Worm (Caenorhabditis elegans) whole organism, L3 larva: ENCODE data around the gene F47B8.18.

Experiments
- ZK546.5 ChIP-seq: sonication (generic microtip); optimal IDR thresholded peaks from 2 replicates; lab custom pipeline; 2017; ENCODE audit warnings: missing biosample characterization, missing genetic modification characterization
- aly-2 ChIP-seq: fragments of 150-350 bp; optimal IDR thresholded peaks from 2 replicates; lab custom pipeline; 2014; ENCODE audit warnings: missing biosample characterization, missing genetic modification characterization
- ama-1 ChIP-seq: fragments of 150-350 bp; optimal IDR thresholded peaks from 2 replicates; lab custom pipeline; 2018
- ceh-16 ChIP-seq: sonication (generic microtip); optimal IDR thresholded peaks from 2 replicates; lab custom pipeline; 2017; ENCODE audit warnings: missing biosample characterization, missing genetic modification characterization
- ceh-82 ChIP-seq: fragments of 150-350 bp; optimal IDR thresholded peaks from 2 replicates; lab custom pipeline; 2014; ENCODE audit warnings: missing biosample characterization, missing genetic modification characterization
- ceh-9 ChIP-seq: sonication (generic microtip); optimal IDR thresholded peaks from 2 replicates; lab custom pipeline; 2018; ENCODE audit warnings: missing biosample characterization, missing genetic modification characterization
- egl-27 ChIP-seq: sonication (generic microtip); optimal IDR thresholded peaks from 4 replicates; lab custom pipeline; 2017; ENCODE audit warnings: missing biosample characterization, missing genetic modification reagents, missing genetic modification characterization
- elt-2 ChIP-seq: sonication (generic microtip); optimal IDR thresholded peaks from 2 replicates; lab custom pipeline; 2016; ENCODE audit warnings: missing genetic modification reagents, mild to moderate bottlenecking, missing genetic modification characterization, missing compliant biosample characterization
- elt-3 ChIP-seq, 3 experiments: fragments of 150-350 bp in 1 of 3; sonication (generic microtip) in 2 of 3; optimal IDR thresholded peaks; 2 replicates in 2 of 3; 4 replicates in 1 of 3; lab custom pipeline; 2014 to 2017; ENCODE audit warnings: missing biosample characterization in 3 of 3, missing genetic modification characterization in 3 of 3
- fkh-10 ChIP-seq: sonication (generic microtip); optimal IDR thresholded peaks from 2 replicates; lab custom pipeline; 2017; ENCODE audit warnings: missing biosample characterization, missing genetic modification reagents, missing genetic modification characterization
- fkh-2 ChIP-seq: fragments of 150-350 bp; optimal IDR thresholded peaks from 2 replicates; lab custom pipeline; 2014; ENCODE audit warnings: missing biosample characterization, missing genetic modification reagents, missing genetic modification characterization
- fos-1 ChIP-seq: fragments of 150-350 bp; optimal IDR thresholded peaks from 2 replicates; lab custom pipeline; 2014; ENCODE audit warnings: missing biosample characterization, missing genetic modification characterization
- hmg-11 ChIP-seq: sonication (generic microtip); optimal IDR thresholded peaks from 2 replicates; lab custom pipeline; 2016; ENCODE audit warnings: missing genetic modification characterization, missing compliant biosample characterization
- jun-1 ChIP-seq: fragments of 150-350 bp; optimal IDR thresholded peaks from 2 replicates; lab custom pipeline; 2014; ENCODE audit warnings: missing biosample characterization, missing genetic modification reagents, missing genetic modification characterization
- lin-15B ChIP-seq: fragments of 150-350 bp; optimal IDR thresholded peaks from 2 replicates; lab custom pipeline; 2014; ENCODE audit warnings: missing biosample characterization, missing genetic modification characterization
- lin-39 ChIP-seq: fragments of 150-350 bp; optimal IDR thresholded peaks from 2 replicates; lab custom pipeline; 2018; ENCODE audit warnings: missing biosample characterization, missing genetic modification reagents, missing genetic modification characterization
- lsy-12 ChIP-seq: sonication (generic microtip); optimal IDR thresholded peaks from 2 replicates; lab custom pipeline; 2016; ENCODE audit warnings: mild to moderate bottlenecking, missing genetic modification characterization, missing compliant biosample characterization
- mml-1 ChIP-seq: fragments of 150-350 bp; sonication (generic microtip); optimal IDR thresholded peaks from 3 replicates; lab custom pipeline; 2014; ENCODE audit warnings: missing biosample characterization, missing genetic modification characterization
- nfya-1 ChIP-seq: sonication (generic microtip); optimal IDR thresholded peaks from 2 replicates; lab custom pipeline; 2017; ENCODE audit warnings: missing genetic modification characterization, mild to moderate bottlenecking, missing compliant biosample characterization, antibody characterized with exemption, moderate library complexity; ENCODE audit not compliant: insufficient read depth
- nhr-12 ChIP-seq: fragments of 150-350 bp; optimal IDR thresholded peaks from 2 replicates; lab custom pipeline; 2014; ENCODE audit warnings: missing biosample characterization, missing genetic modification characterization
- nhr-23 ChIP-seq: fragments of 150-350 bp; optimal IDR thresholded peaks from 2 replicates; lab custom pipeline; 2014; ENCODE audit warnings: missing biosample characterization, missing genetic modification reagents, missing genetic modification characterization
- nhr-25 ChIP-seq: sonication (generic microtip); optimal IDR thresholded peaks from 2 replicates; lab custom pipeline; 2017; ENCODE audit warnings: missing biosample characterization, missing genetic modification characterization
- nhr-43 ChIP-seq: sonication (generic microtip); optimal IDR thresholded peaks from 2 replicates; lab custom pipeline; 2016; ENCODE audit warnings: mild to moderate bottlenecking, missing genetic modification characterization, missing compliant biosample characterization; ENCODE audit not compliant: poor library complexity, severe bottlenecking
- nhr-76 ChIP-seq: fragments of 150-350 bp; sonication (generic microtip); optimal IDR thresholded peaks from 5 replicates; lab custom pipeline; 2014; ENCODE audit warnings: missing biosample characterization, missing genetic modification characterization
- nhr-77 ChIP-seq: fragments of 150-350 bp; optimal IDR thresholded peaks from 2 replicates; lab custom pipeline; 2014; ENCODE audit warnings: missing biosample characterization, missing genetic modification characterization
- pha-4 ChIP-seq: fragments of 150-350 bp; optimal IDR thresholded peaks from 2 replicates; lab custom pipeline; 2014; ENCODE audit warnings: missing biosample characterization, missing genetic modification reagents, missing genetic modification characterization
- pqm-1 ChIP-seq: fragments of 150-350 bp; optimal IDR thresholded peaks from 2 replicates; lab custom pipeline; 2017; ENCODE audit warnings: missing biosample characterization, missing genetic modification characterization, inconsistent platforms
- sea-2 ChIP-seq: fragments of 150-350 bp; sonication (generic microtip); optimal IDR thresholded peaks from 4 replicates; lab custom pipeline; 2014; ENCODE audit warnings: missing biosample characterization, missing genetic modification reagents, missing genetic modification characterization
- skn-1 ChIP-seq: fragments of 150-350 bp; optimal IDR thresholded peaks from 2 replicates; lab custom pipeline; 2014; ENCODE audit warnings: missing biosample characterization, missing genetic modification characterization
- snpc-4 ChIP-seq: fragments of 150-350 bp; optimal IDR thresholded peaks from 2 replicates; lab custom pipeline; 2014; ENCODE audit warnings: missing biosample characterization, missing genetic modification characterization
- tbx-2 ChIP-seq: sonication (generic microtip); optimal IDR thresholded peaks from 2 replicates; lab custom pipeline; 2016; ENCODE audit warnings: mild to moderate bottlenecking, missing genetic modification characterization, missing compliant biosample characterization
- unc-62 ChIP-seq: fragments of 150-350 bp; sonication (generic microtip); optimal IDR thresholded peaks from 4 replicates; lab custom pipeline; 2014; ENCODE audit warnings: missing biosample characterization, missing genetic modification reagents, missing genetic modification characterization
- zag-1 ChIP-seq: fragments of 150-350 bp; optimal IDR thresholded peaks from 2 replicates; lab custom pipeline; 2014; ENCODE audit warnings: missing biosample characterization, missing genetic modification characterization
- ztf-11 ChIP-seq: fragments of 150-350 bp; optimal IDR thresholded peaks from 2 replicates; lab custom pipeline; 2014; ENCODE audit warnings: missing biosample characterization, missing genetic modification characterization
- ztf-4 ChIP-seq: fragments of 150-350 bp; optimal IDR thresholded peaks from 2 replicates; lab custom pipeline; 2014; ENCODE audit warnings: missing biosample characterization, missing genetic modification characterization

Gene F47B8.18

DNA sequence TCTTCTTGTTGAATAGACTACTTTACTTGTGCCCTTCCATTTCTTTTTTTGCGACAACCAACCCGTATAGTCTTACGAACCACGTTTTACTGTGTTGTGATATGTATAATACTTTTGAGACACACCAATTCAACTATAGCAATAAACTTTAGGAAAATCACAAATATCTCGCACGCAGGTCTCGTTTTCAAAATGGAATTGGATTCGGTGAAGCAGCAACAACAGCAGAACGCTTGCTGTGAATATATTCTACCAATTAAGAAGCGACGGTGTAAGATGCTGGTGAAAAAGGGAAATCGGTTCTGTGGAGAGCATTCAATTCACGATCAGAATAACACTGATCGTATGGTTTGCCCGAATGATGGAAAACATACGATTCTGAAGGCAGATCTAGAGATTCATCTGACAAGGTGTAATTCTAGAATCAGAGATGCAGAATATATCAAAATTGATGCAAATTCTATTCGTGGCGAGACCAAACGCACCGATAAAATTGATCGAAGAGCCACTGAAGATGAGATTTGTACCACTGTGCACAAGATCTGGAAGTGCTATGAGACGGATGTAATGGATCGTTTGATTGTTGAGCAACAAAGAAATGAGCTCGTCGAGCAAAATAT lies 29.1 kb upstream of the F47B8.18 start, which contains the start of gene Y49A3A.3:
Gene Y49A3A.3 (plus strand): TSS at position 153 of the 620 bp plus-strand sequence.
- no peak for TF ChIP-seq pha-4 (tag; lab: Kevin White, UChicago)
- peak; percentile 66 for TF ChIP-seq ama-1 (lab: Kevin White, UChicago)
- TF ChIP-seq sea-2 (GFP tag; lab: Kevin White, UChicago): no peak
- TF ChIP-seq ztf-11 (tag; lab: Kevin White, UChicago): no peak
- TF ChIP-seq tbx-2 (tag; lab: Kevin White, UChicago): peak; percentile 53
- TF ChIP-seq elt-2 (tag; lab: Kevin White, UChicago): peak; percentile 48
- TF ChIP-seq aly-2 (tag; lab: Kevin White, UChicago): peak; percentile 95
- no peak for TF ChIP-seq egl-27 (tag; lab: Kevin White, UChicago)
- TF ChIP-seq jun-1 (tag; lab: Kevin White, UChicago): peak; percentile 41
- peak; percentile 65 for TF ChIP-seq nhr-77 (tag; lab: Kevin White, UChicago)
- TF ChIP-seq nhr-25: peak; percentile 49
- TF ChIP-seq pqm-1: peak; percentile 39
- peak in 1 of 3 experiments; percentile 57 for TF ChIP-seq elt-3 (tag; optimal IDR thresholded peaks at IDR 0.05; lab: Kevin White, UChicago)
- TF ChIP-seq lsy-12 (tag; lab: Kevin White, UChicago): peak; percentile 40
- peak; percentile 69 for TF ChIP-seq nhr-43
- no peak for TF ChIP-seq ZK546.5
- peak; percentile 9 for TF ChIP-seq ceh-82 (tag; lab: Kevin White, UChicago)

DNA sequence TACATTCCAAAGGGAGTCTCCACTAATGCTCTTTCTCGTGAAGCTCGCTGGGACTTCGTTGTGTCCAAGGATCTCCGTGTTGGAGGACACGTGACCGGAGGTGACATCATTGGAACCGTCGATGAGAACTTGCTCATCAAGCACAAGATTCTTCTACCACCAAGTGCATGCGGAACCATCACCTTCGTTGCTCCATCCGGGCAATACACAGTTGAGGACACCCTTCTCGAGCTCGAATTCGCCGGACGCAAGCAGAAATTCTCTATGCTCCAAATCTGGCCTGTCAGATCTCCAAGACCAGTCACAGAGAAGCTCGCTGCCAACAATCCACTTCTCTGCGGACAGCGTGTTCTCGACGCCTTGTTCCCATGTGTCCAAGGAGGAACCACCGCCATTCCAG lies 26.8 kb upstream of the F47B8.18 start:
- no peak for TF ChIP-seq tbx-2 (tag; lab: Kevin White, UChicago)
- no peak for TF ChIP-seq jun-1 (tag; lab: Kevin White, UChicago)
- no peak for TF ChIP-seq ceh-16
- no peak for TF ChIP-seq skn-1
- TF ChIP-seq nhr-76 (tag; lab: Kevin White, UChicago): no peak
- TF ChIP-seq fkh-2 (tag; lab: Kevin White, UChicago): no peak
- no peak for TF ChIP-seq ztf-4 (tag; lab: Kevin White, UChicago)

- no peak for TF ChIP-seq ceh-9 (tag; lab: Kevin White, UChicago)
Observed at ce11 chrV:14351629-14352028, 26.4 kb upstream of the F47B8.18 start, which contains the start of gene vha-13. Gene vha-13 (plus strand): TSS chrV:14351709.

- TF ChIP-seq lin-39 (tag; lab: Kevin White, UChicago) (peak; percentile 94), ceh-16 (peak; percentile 25), elt-3 (tag; optimal IDR thresholded peaks at IDR 0.05; lab: Kevin White, UChicago) (peak in 1 of 3 experiments; percentile 11), snpc-4 (tag; lab: Kevin White, UChicago) (peak; percentile 89), lsy-12 (tag; lab: Kevin White, UChicago) (peak; percentile 76), nhr-77 (tag; lab: Kevin White, UChicago) (no peak), unc-62 (GFP tag; lab: Kevin White, UChicago) (no peak), fos-1 (tag; lab: Kevin White, UChicago) (no peak), nfya-1 (peak; percentile 87), hmg-11 (peak; percentile 92), ama-1 (lab: Kevin White, UChicago) (peak; percentile 50), egl-27 (tag; lab: Kevin White, UChicago) (no peak), elt-2 (tag; lab: Kevin White, UChicago) (peak; percentile 82), tbx-2 (tag; lab: Kevin White, UChicago) (peak; percentile 19), ztf-4 (tag; lab: Kevin White, UChicago) (no peak), nhr-23 (peak; percentile 74), skn-1 (peak; percentile 64), pqm-1 (peak; percentile 26), pha-4 (tag; lab: Kevin White, UChicago) (peak; percentile 68), mml-1 (tag; lab: Kevin White, UChicago) (no peak), nhr-43 (peak; percentile 46), lin-15B (tag; lab: Kevin White, UChicago) (peak; percentile 96), aly-2 (tag; lab: Kevin White, UChicago) (no peak), jun-1 (tag; lab: Kevin White, UChicago) (peak; percentile 60), fkh-10 (GFP tag; lab: Kevin White, UChicago) (peak; percentile 10), nhr-25 (peak; percentile 86), nhr-12 (tag; lab: Kevin White, UChicago) (no peak), zag-1 (tag; lab: Kevin White, UChicago) (no peak)
Observed at ce11 chrV:14350949-14351348, 25.7 kb upstream of the F47B8.18 start.
